Fruit fly (Drosophila melanogaster): Measurements from ENCODE around the gene Sirup.
A peak's percentile ranks its signal among the peaks of the same experiment; 100 is the strongest.

Gene Sirup

dm6 chr2L:7967645-7968044, 31.0 kb upstream of the Sirup start:
- TF ChIP-seq CG6163 (GFP tag; IDR thresholded peaks at IDR 0.05) (0 out of 3 replicates have a peak, but pooled peaks have one; percentile 42), CG10631 (GFP tag; optimal IDR thresholded peaks at IDR 0.05) (no peak)

dm6 chr2L:7968054-7968453, 30.6 kb upstream of the Sirup start:
- TF ChIP-seq Sox15 (GFP tag; optimal IDR thresholded peaks at IDR 0.05) = no peak
- TF ChIP-seq acj6 (GFP tag; optimal IDR thresholded peaks at IDR 0.05) = peak; percentile 18
- TF ChIP-seq eg (GFP tag; IDR thresholded peaks at IDR 0.05) = peak; percentile 69
- TF ChIP-seq Blimp-1 (GFP tag; optimal IDR thresholded peaks at IDR 0.05) = no peak
- peak; percentile 60 for TF ChIP-seq CG6163 (GFP tag; IDR thresholded peaks at IDR 0.05)
- TF ChIP-seq CG7368 (GFP tag; optimal IDR thresholded peaks at IDR 0.05) = no peak
- no peak for TF ChIP-seq dsx (GFP tag; optimal IDR thresholded peaks at IDR 0.05; ENCODE audit: poor library complexity, severe bottlenecking)
- TF ChIP-seq esn (GFP tag; optimal IDR thresholded peaks at IDR 0.05) = no peak
- no peak for TF ChIP-seq CG16779 (tag; optimal IDR thresholded peaks at IDR 0.05)
- no peak for TF ChIP-seq CG11902 (GFP tag; optimal IDR thresholded peaks at IDR 0.05)
- TF ChIP-seq CG10631 (GFP tag; optimal IDR thresholded peaks at IDR 0.05) = peak; percentile 11
- no peak for TF ChIP-seq Hr38 (GFP tag; optimal IDR thresholded peaks at IDR 0.05)
- peak; percentile 18 for TF ChIP-seq OdsH (GFP tag; optimal IDR thresholded peaks at IDR 0.05)
- TF ChIP-seq dac (GFP tag; optimal IDR thresholded peaks at IDR 0.05) = no peak
- TF ChIP-seq CG11294 (GFP tag; IDR thresholded peaks at IDR 0.05) = peak; percentile 31; the same call in 1 of the 2 replicates
- no peak for TF ChIP-seq Eip93F (GFP tag; optimal IDR thresholded peaks at IDR 0.05)
- TF ChIP-seq Lpt (GFP tag; optimal IDR thresholded peaks at IDR 0.05) = no peak
- TF ChIP-seq CG6854 (GFP tag; optimal IDR thresholded peaks at IDR 0.05) = no peak
- TF ChIP-seq CG1621 (tag; optimal IDR thresholded peaks at IDR 0.05) = no peak
- TF ChIP-seq topi (GFP tag; optimal IDR thresholded peaks at IDR 0.05) = no peak
- no peak for TF ChIP-seq Smox (GFP tag; optimal IDR thresholded peaks at IDR 0.05)
- TF ChIP-seq net (GFP tag; optimal IDR thresholded peaks at IDR 0.05) = no peak
- peak; percentile 62 for TF ChIP-seq CG4318 (GFP tag; optimal IDR thresholded peaks at IDR 0.05)
- TF ChIP-seq Ets21C (GFP tag; optimal IDR thresholded peaks at IDR 0.05) = no peak
- TF ChIP-seq lz (GFP tag; optimal IDR thresholded peaks at IDR 0.05) = no peak
- no peak for TF ChIP-seq svp (GFP tag)
- 0 out of 2 replicates have a peak, but pooled peaks have one; percentile 20 for TF ChIP-seq Gug (GFP tag; IDR thresholded peaks at IDR 0.05)
- no peak for TF ChIP-seq Sox14 (GFP tag; optimal IDR thresholded peaks at IDR 0.05)
- peak; percentile 59 for TF ChIP-seq Hr4 (GFP tag; optimal IDR thresholded peaks at IDR 0.05)
- peak; percentile 75 for TF ChIP-seq CG32006 (GFP tag; optimal IDR thresholded peaks at IDR 0.05)
- peak; percentile 75 for TF ChIP-seq CG8119 (GFP tag; IDR thresholded peaks at IDR 0.05)
- TF ChIP-seq CG6808 (GFP tag; optimal IDR thresholded peaks at IDR 0.05) = no peak
- no peak for TF ChIP-seq CG8632 (GFP tag; optimal IDR thresholded peaks at IDR 0.05)
- TF ChIP-seq spab (GFP tag; optimal IDR thresholded peaks at IDR 0.05) = peak; percentile 27
- no peak for TF ChIP-seq CG31627 (GFP tag; optimal IDR thresholded peaks at IDR 0.05)
- no peak for TF ChIP-seq Eip75B (GFP tag; optimal IDR thresholded peaks at IDR 0.05)
- no peak for TF ChIP-seq Met (GFP tag; optimal IDR thresholded peaks at IDR 0.05)
- no peak for TF ChIP-seq Sox102F (GFP tag; optimal IDR thresholded peaks at IDR 0.05)
- TF ChIP-seq fkh (GFP tag; optimal IDR thresholded peaks at IDR 0.05) = no peak
- peak in 1 of 2 experiments; percentile 15 for TF ChIP-seq ss (GFP tag; optimal IDR thresholded peaks at IDR 0.05)
- no peak for TF ChIP-seq CG8319 (GFP tag; optimal IDR thresholded peaks at IDR 0.05)
- no peak for TF ChIP-seq fd85E (GFP tag; optimal IDR thresholded peaks at IDR 0.05)
- TF ChIP-seq CG15336 (GFP tag; IDR thresholded peaks at IDR 0.05) = peak; percentile 66
- no peak for TF ChIP-seq pdm3 (GFP tag; optimal IDR thresholded peaks at IDR 0.05)
- peak in 1 of 2 experiments; percentile 45 for TF ChIP-seq salr (GFP tag; optimal IDR thresholded peaks at IDR 0.05)
- TF ChIP-seq CG9139 (GFP tag; optimal IDR thresholded peaks at IDR 0.05) = no peak
- peak; percentile 44 for TF ChIP-seq Ets96B (tag; optimal IDR thresholded peaks at IDR 0.05)
- peak; percentile 10 for TF ChIP-seq CG34406 (GFP tag; optimal IDR thresholded peaks at IDR 0.05)
- TF ChIP-seq Eip78C (GFP tag) = peak; percentile 84
- TF ChIP-seq CG10669 (GFP tag; optimal IDR thresholded peaks at IDR 0.05) = no peak
